Worm (Caenorhabditis elegans): ENCODE measurements around the gene ptr-18.

ce11 chrII:13003244-13003643 is 37.9 kb downstream of the ptr-18 start:
- no peak for TF ChIP-seq ceh-13 (GFP tag; optimal IDR thresholded peaks at IDR 0.05)
- TF ChIP-seq ama-1 (optimal IDR thresholded peaks at IDR 0.05): no peak
- TF ChIP-seq flt-1 (GFP tag; IDR thresholded peaks at IDR 0.05): no peak
- no peak for TF ChIP-seq tbx-11 (GFP tag; IDR thresholded peaks at IDR 0.05)
- no peak for TF ChIP-seq ceh-36 (tag; optimal IDR thresholded peaks at IDR 0.05)
- no peak for TF ChIP-seq hmg-4 (GFP tag; optimal IDR thresholded peaks at IDR 0.05)
- no peak for TF ChIP-seq hmbx-1 (tag; optimal IDR thresholded peaks at IDR 0.05)
- no peak for TF ChIP-seq B0310.2 (tag; optimal IDR thresholded peaks at IDR 0.05)
- TF ChIP-seq F13C5.2 (tag; optimal IDR thresholded peaks at IDR 0.05): no peak
- TF ChIP-seq aly-1 (tag; optimal IDR thresholded peaks at IDR 0.05): no peak
- no peak for TF ChIP-seq sea-1 (GFP tag; conservative IDR thresholded peaks at IDR 0.05)

Data from whole organism, early embryonic.